Worm (Caenorhabditis elegans): ENCODE measurements around the gene F28B4.1.

F28B4.1 gene

DNA sequence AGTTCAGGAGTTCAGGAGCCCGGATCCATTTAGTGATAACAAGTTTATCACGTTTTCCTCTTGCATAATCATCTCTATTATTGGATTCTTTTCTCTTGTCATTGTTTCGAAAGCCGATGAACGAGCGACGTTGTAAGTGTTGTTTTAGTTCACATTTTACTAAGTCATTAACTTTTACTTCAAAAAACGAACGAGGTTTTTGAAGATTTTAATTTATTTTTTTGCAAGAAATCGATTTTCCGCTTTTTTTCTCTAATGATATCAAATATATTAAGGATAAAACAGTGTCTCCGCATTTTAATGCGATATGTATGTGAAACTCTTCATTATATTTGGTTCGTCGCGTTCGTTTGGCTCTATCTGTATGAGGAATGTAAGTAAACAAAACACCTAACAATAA is at the start of gene F28B4.1:
Gene F28B4.1 (plus strand): TSS at position 301 of the 400 bp plus-strand sequence.
- TF ChIP-seq ceh-31 (tag; optimal IDR thresholded peaks at IDR 0.05): no peak
- TF ChIP-seq ceh-2 (tag; optimal IDR thresholded peaks at IDR 0.05): no peak
- TF ChIP-seq pqm-1 (tag; optimal IDR thresholded peaks at IDR 0.05): no peak
- no peak for TF ChIP-seq sox-2 (GFP tag; IDR thresholded peaks at IDR 0.05)
- no peak for TF ChIP-seq pag-3 (tag; optimal IDR thresholded peaks at IDR 0.05; ENCODE audit: borderline replicate concordance)
- TF ChIP-seq ets-4 (tag; optimal IDR thresholded peaks at IDR 0.05): no peak
- no peak for TF ChIP-seq nfya-1 (tag; optimal IDR thresholded peaks at IDR 0.05)
- no peak for TF ChIP-seq K09A11.1 (tag; optimal IDR thresholded peaks at IDR 0.05; ENCODE audit: insufficient read depth)
- TF ChIP-seq mec-3 (tag; optimal IDR thresholded peaks at IDR 0.05; ENCODE audit: borderline replicate concordance): no peak
- TF ChIP-seq elt-2 (tag; optimal IDR thresholded peaks at IDR 0.05): no peak
- no peak for TF ChIP-seq lin-11 (tag; optimal IDR thresholded peaks at IDR 0.05)
- TF ChIP-seq ceh-34 (tag; optimal IDR thresholded peaks at IDR 0.05): no peak
- no peak for TF ChIP-seq C38D4.7 (GFP tag; optimal IDR thresholded peaks at IDR 0.05)
- no peak for TF ChIP-seq fax-1 (tag; optimal IDR thresholded peaks at IDR 0.05)
- no peak for TF ChIP-seq C08G9.2 (tag; optimal IDR thresholded peaks at IDR 0.05)

- TF ChIP-seq nfya-1 (tag; optimal IDR thresholded peaks at IDR 0.05): no peak
- no peak for TF ChIP-seq nhr-232 (tag; optimal IDR thresholded peaks at IDR 0.05)
- TF ChIP-seq dmd-4 (tag; optimal IDR thresholded peaks at IDR 0.05; ENCODE audit: borderline replicate concordance): no peak
- TF ChIP-seq ceh-30 (tag; optimal IDR thresholded peaks at IDR 0.05): no peak
- no peak for TF ChIP-seq hlh-13 (GFP tag; optimal IDR thresholded peaks at IDR 0.05)
- TF ChIP-seq unc-3 (GFP tag; conservative IDR thresholded peaks at IDR 0.05): no peak
- TF ChIP-seq unc-3 (tag; optimal IDR thresholded peaks at IDR 0.05): no peak
- TF ChIP-seq ttx-3 (tag; optimal IDR thresholded peaks at IDR 0.05): no peak
- TF ChIP-seq ets-4 (tag; optimal IDR thresholded peaks at IDR 0.05): no peak
Measured at ce11 chrX:3155111-3155843, 49.6 kb upstream of the F28B4.1 start.

DNA sequence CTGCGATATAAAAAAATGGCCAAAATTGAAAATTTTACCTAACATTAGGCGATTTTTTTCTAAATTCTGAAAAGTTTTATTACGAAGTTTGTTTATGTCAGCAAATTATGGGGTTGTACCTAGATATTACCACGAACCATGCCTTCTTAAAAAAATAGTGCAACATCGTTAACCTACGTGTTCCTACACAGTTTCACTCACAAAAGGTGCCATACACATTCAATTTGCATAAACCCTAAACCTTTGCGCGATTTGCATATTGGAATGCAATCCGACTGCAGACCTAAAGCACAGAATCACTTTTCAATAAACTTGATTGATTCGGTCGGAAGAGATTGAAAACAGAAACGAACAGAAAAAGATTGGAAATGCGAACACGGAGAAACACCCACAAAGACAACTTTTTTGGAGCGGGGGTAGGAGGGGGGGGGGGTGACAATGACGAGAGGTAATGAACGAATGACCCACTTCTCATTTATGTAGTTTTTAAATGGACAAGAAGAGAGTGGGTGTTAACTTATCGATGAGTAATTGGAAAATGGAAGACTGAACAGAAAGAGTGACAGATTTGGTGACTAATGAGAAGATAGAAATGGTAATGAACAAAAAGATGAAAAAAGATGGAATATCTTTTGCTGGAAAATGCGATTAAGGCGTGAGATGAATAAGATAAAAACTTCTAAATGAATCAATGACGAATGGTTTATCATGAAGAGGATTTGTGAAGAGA is 48.7 kb upstream of the F28B4.1 start:
- TF ChIP-seq syd-9 (tag; optimal IDR thresholded peaks at IDR 0.05): no peak
- no peak for TF ChIP-seq C08G9.2 (tag; optimal IDR thresholded peaks at IDR 0.05)
- no peak for TF ChIP-seq hlh-13 (GFP tag; optimal IDR thresholded peaks at IDR 0.05)
- no peak for TF ChIP-seq mec-3 (tag; optimal IDR thresholded peaks at IDR 0.05; ENCODE audit: borderline replicate concordance)
- TF ChIP-seq nfya-1 (tag; optimal IDR thresholded peaks at IDR 0.05): no peak
- no peak for TF ChIP-seq F13H6.1 (tag; optimal IDR thresholded peaks at IDR 0.05)
- TF ChIP-seq ama-1 (optimal IDR thresholded peaks at IDR 0.05): no peak
- no peak for TF ChIP-seq hlh-6 (tag; optimal IDR thresholded peaks at IDR 0.05)
- no peak for TF ChIP-seq zip-5 (tag; optimal IDR thresholded peaks at IDR 0.05)
- no peak for TF ChIP-seq dmd-4 (tag; optimal IDR thresholded peaks at IDR 0.05; ENCODE audit: borderline replicate concordance)
- TF ChIP-seq ceh-30 (tag; optimal IDR thresholded peaks at IDR 0.05): no peak

DNA sequence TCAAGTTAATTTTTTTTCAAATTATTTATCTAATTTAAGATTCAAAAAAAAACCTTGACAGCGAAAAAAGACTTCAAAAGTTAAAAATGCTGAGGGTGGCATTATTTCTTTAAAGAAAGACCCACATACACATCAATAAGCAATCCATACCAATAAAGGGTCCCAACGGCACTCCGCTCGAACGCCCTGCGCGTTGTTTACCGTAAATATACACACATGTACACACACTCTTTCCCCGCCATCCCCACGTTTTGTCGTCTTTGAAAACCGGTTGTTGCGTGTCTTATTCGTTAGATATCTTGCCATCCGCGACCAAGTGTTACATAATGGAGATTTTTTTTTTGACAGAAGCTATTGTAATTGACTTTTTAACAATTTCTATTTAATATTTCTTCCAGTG is 45.3 kb upstream of the F28B4.1 start, which contains the start of gene gcc-1:
Gene gcc-1 (plus strand): TSS at position 399 of the 400 bp plus-strand sequence.
- TF ChIP-seq tbx-2 (tag; optimal IDR thresholded peaks at IDR 0.05): peak; percentile 2
- TF ChIP-seq unc-3 (GFP tag; conservative IDR thresholded peaks at IDR 0.05): no peak
- TF ChIP-seq unc-3 (tag; optimal IDR thresholded peaks at IDR 0.05): no peak
- peak; percentile 36 for TF ChIP-seq ceh-31 (tag; optimal IDR thresholded peaks at IDR 0.05)
- TF ChIP-seq nfya-1 (tag; optimal IDR thresholded peaks at IDR 0.05): peak; percentile 36

ce11 chrX:3163972-3164575 is 40.8 kb upstream of the F28B4.1 start, which contains the start of gene syx-6:
syx-6 (plus strand) TSS chrX:3164525.
- no peak for TF ChIP-seq elt-4 (tag; optimal IDR thresholded peaks at IDR 0.05)
- no peak for TF ChIP-seq sox-4 (tag; optimal IDR thresholded peaks at IDR 0.05)
- no peak for TF ChIP-seq lim-6 (tag; optimal IDR thresholded peaks at IDR 0.05)
- no peak for TF ChIP-seq pha-4 (tag; optimal IDR thresholded peaks at IDR 0.05)
- TF ChIP-seq ztf-16 (tag; optimal IDR thresholded peaks at IDR 0.05): no peak
- TF ChIP-seq tbx-7 (tag; optimal IDR thresholded peaks at IDR 0.05): no peak
- no peak for TF ChIP-seq nfya-1 (tag; optimal IDR thresholded peaks at IDR 0.05)
- no peak for TF ChIP-seq T23F11.4 (GFP tag; optimal IDR thresholded peaks at IDR 0.05)
- no peak for TF ChIP-seq lin-11 (tag; optimal IDR thresholded peaks at IDR 0.05)
- no peak for TF ChIP-seq sox-2 (GFP tag; IDR thresholded peaks at IDR 0.05)
